Fruit fly (Drosophila melanogaster) whole organism, embryonic: ENCODE results near the gene CG2681.
A peak's percentile ranks its signal among the peaks of the same experiment; 100 is the strongest.

Experiments
- Antp ChIP-seq: fragments of 200-800 bp; sonication (Bioruptor generic); optimal IDR thresholded peaks from 3 replicates; lab custom pipeline; 2016; ENCODE audit warnings: missing biosample characterization, missing genetic modification characterization
- B-H2 ChIP-seq: fragments of 200-800 bp; sonication (Bioruptor generic); optimal IDR thresholded peaks from 2 replicates; lab custom pipeline; 2018; ENCODE audit warnings: missing biosample characterization, mild to moderate bottlenecking, missing genetic modification characterization
- Bgb ChIP-seq: fragments of 200-800 bp; sonication (Bioruptor generic); IDR thresholded peaks from 2 replicates; pipeline ENCODE4 v1.3.6; 2022; ENCODE audit warnings: missing biosample characterization, missing genetic modification characterization; ENCODE audit not compliant: partially characterized antibody
- CG14860 ChIP-seq: fragments of 200-800 bp; sonication (Bioruptor generic); IDR thresholded peaks from 3 replicates; pipeline ENCODE4 v1.3.6; 2022; ENCODE audit warnings: missing biosample characterization, missing genetic modification characterization; ENCODE audit not compliant: partially characterized antibody
- CG15479 ChIP-seq: fragments of 200-800 bp; sonication (Bioruptor generic); optimal IDR thresholded peaks from 3 replicates; lab custom pipeline; 2019; ENCODE audit warnings: missing biosample characterization, mild to moderate bottlenecking, missing genetic modification characterization, moderate library complexity
- CG1603 ChIP-seq: fragments of 200-800 bp; sonication (Bioruptor generic); optimal IDR thresholded peaks from 2 replicates; lab custom pipeline; 2019; ENCODE audit warnings: missing biosample characterization, mild to moderate bottlenecking, missing genetic modification characterization, moderate library complexity
- CG18011 ChIP-seq: fragments of 200-800 bp; sonication (Bioruptor generic); optimal IDR thresholded peaks from 2 replicates; lab custom pipeline; 2017; ENCODE audit warnings: missing biosample characterization, missing genetic modification characterization, mild to moderate bottlenecking, moderate library complexity, missing genotype
- CG2120 ChIP-seq: fragments of 200-800 bp; sonication (Bioruptor generic); optimal IDR thresholded peaks from 3 replicates; lab custom pipeline; 2016; ENCODE audit warnings: missing biosample characterization, missing genetic modification characterization
- CG3847 ChIP-seq: fragments of 200-800 bp; sonication (Bioruptor generic); IDR thresholded peaks from 2 replicates; pipeline ENCODE4 v1.3.6; 2022; ENCODE audit warnings: missing biosample characterization, missing genetic modification characterization
- CG4424 ChIP-seq: fragments of 200-800 bp; sonication (Bioruptor generic); optimal IDR thresholded peaks from 3 replicates; lab custom pipeline; 2016; ENCODE audit warnings: missing biosample characterization, missing genetic modification characterization
- CG4730 ChIP-seq: fragments of 200-800 bp; sonication (Bioruptor generic); IDR thresholded peaks from 2 replicates; pipeline ENCODE4 v1.3.6; 2022; ENCODE audit warnings: missing biosample characterization, missing genetic modification characterization
- CG6689 ChIP-seq: fragments of 200-800 bp; sonication (Bioruptor generic); IDR thresholded peaks from 2 replicates; pipeline ENCODE4 v1.3.6; 2022; ENCODE audit warnings: missing biosample characterization, missing genetic modification characterization
- CG7928 ChIP-seq: fragments of 200-800 bp; sonication (Bioruptor generic); optimal IDR thresholded peaks from 2 replicates; lab custom pipeline; 2017; ENCODE audit warnings: missing biosample characterization, mild to moderate bottlenecking, missing genetic modification characterization
- CG7963 ChIP-seq: fragments of 200-800 bp; sonication (Bioruptor generic); IDR thresholded peaks from 3 replicates; pipeline ENCODE4 v1.3.6; 2022; ENCODE audit warnings: missing biosample characterization, missing genetic modification characterization; ENCODE audit not compliant: partially characterized antibody
- CG8089 ChIP-seq: fragments of 200-800 bp; sonication (Bioruptor generic); optimal IDR thresholded peaks from 3 replicates; lab custom pipeline; 2016; ENCODE audit warnings: missing biosample characterization, missing genetic modification characterization
- CG8944 ChIP-seq: fragments of 200-800 bp; sonication (Bioruptor generic); optimal IDR thresholded peaks from 3 replicates; lab custom pipeline; 2016; ENCODE audit warnings: missing biosample characterization, missing genetic modification characterization
- Dll ChIP-seq: fragments of 200-800 bp; sonication (Bioruptor generic); IDR thresholded peaks from 4 replicates; pipeline ENCODE4 v1.3.6; 2022; ENCODE audit warnings: missing biosample characterization, missing genetic modification characterization; ENCODE audit not compliant: partially characterized antibody
- HLH4C ChIP-seq: fragments of 200-800 bp; sonication (Bioruptor generic); IDR thresholded peaks from 3 replicates; pipeline ENCODE4 v1.3.6; 2022; ENCODE audit warnings: missing biosample characterization, missing genetic modification characterization; ENCODE audit not compliant: partially characterized antibody
- Lpt ChIP-seq: fragments of >200 bp; optimal IDR thresholded peaks from 2 replicates; lab custom pipeline; 2018; ENCODE audit warnings: missing biosample characterization, missing genetic modification characterization
- MESR4 ChIP-seq: fragments of 200-800 bp; sonication (Bioruptor generic); optimal IDR thresholded peaks from 2 replicates; lab custom pipeline; 2018; ENCODE audit warnings: missing biosample characterization, mild to moderate bottlenecking, missing genetic modification characterization, moderate library complexity
- Med ChIP-seq: fragments of 200-800 bp; sonication (Bioruptor generic); peaks from one replicate; lab custom pipeline; 2016; ENCODE audit warnings: missing biosample characterization, missing genetic modification characterization, mild to moderate bottlenecking, inconsistent platforms, moderate library complexity
- NC2β ChIP-seq: fragments of 200-800 bp; sonication (Bioruptor generic); optimal IDR thresholded peaks from 2 replicates; lab custom pipeline; 2016; ENCODE audit warnings: missing biosample characterization, missing genetic modification characterization
- Opbp ChIP-seq: fragments of 200-800 bp; sonication (Bioruptor generic); IDR thresholded peaks from 3 replicates; pipeline ENCODE4 v1.3.6; 2022; ENCODE audit warnings: missing biosample characterization, missing genetic modification characterization; ENCODE audit not compliant: partially characterized antibody
- Rx ChIP-seq: fragments of 200-800 bp; sonication (Bioruptor generic); IDR thresholded peaks from 2 replicates; pipeline ENCODE4 v1.3.6; 2022; ENCODE audit warnings: missing biosample characterization, missing genetic modification characterization
- Scr ChIP-seq: fragments of 200-800 bp; sonication (Bioruptor generic); IDR thresholded peaks from 2 replicates; pipeline ENCODE4 v1.3.6; 2022; ENCODE audit warnings: missing biosample characterization, missing genetic modification characterization; ENCODE audit not compliant: partially characterized antibody
- Sox100B ChIP-seq: fragments of 200-800 bp; sonication (Bioruptor generic); optimal IDR thresholded peaks from 3 replicates; lab custom pipeline; 2018; ENCODE audit warnings: missing biosample characterization, mild to moderate bottlenecking, missing genetic modification characterization
- Trl ChIP-seq, 3 experiments: fragments of >200 bp in 2 of 3; fragments of 200-800 bp in 1 of 3; sonication (Bioruptor generic) in 1 of 3; optimal IDR thresholded peaks; 2 replicates in 1 of 3; 3 replicates in 2 of 3; lab custom pipeline; 2016 to 2017; ENCODE audit warnings: missing biosample characterization in 1 of 3, missing genetic modification characterization in 1 of 3
- Usf ChIP-seq: fragments of 200-800 bp; sonication (Bioruptor generic); optimal IDR thresholded peaks from 2 replicates; lab custom pipeline; 2017; ENCODE audit warnings: missing genotype, missing biosample characterization, missing genetic modification characterization
- YL-1 ChIP-seq: fragments of 200-800 bp; sonication (Bioruptor generic); optimal IDR thresholded peaks from 3 replicates; lab custom pipeline; 2017; ENCODE audit warnings: missing biosample characterization, mild to moderate bottlenecking, missing genetic modification characterization
- ac ChIP-seq: fragments of 200-800 bp; sonication (Bioruptor generic); optimal IDR thresholded peaks from 3 replicates; lab custom pipeline; 2017; ENCODE audit warnings: missing biosample characterization, mild to moderate bottlenecking, missing genetic modification characterization
- ato ChIP-seq: fragments of 200-800 bp; sonication (Bioruptor generic); IDR thresholded peaks from 2 replicates; pipeline ENCODE4 v1.3.6; 2022; ENCODE audit warnings: missing biosample characterization, missing genetic modification characterization; ENCODE audit not compliant: partially characterized antibody
- cas ChIP-seq: fragments of 200-800 bp; sonication (Bioruptor generic); IDR thresholded peaks from 2 replicates; pipeline ENCODE4 v1.3.6; 2022; ENCODE audit warnings: missing biosample characterization, missing genetic modification characterization
- chm ChIP-seq: fragments of 200-800 bp; sonication (Bioruptor generic); IDR thresholded peaks from 2 replicates; pipeline ENCODE4 v1.3.6; 2022; ENCODE audit warnings: missing biosample characterization, missing genetic modification characterization
- dm ChIP-seq: fragments of 200-800 bp; sonication (Bioruptor generic); optimal IDR thresholded peaks from 3 replicates; lab custom pipeline; 2016; ENCODE audit warnings: missing biosample characterization, missing genetic modification characterization
- fd3F ChIP-seq: fragments of 200-800 bp; sonication (Bioruptor generic); optimal IDR thresholded peaks from 2 replicates; lab custom pipeline; 2018; ENCODE audit warnings: missing biosample characterization, mild to moderate bottlenecking, missing genetic modification characterization, moderate library complexity
- gro ChIP-seq: fragments of 200-800 bp; sonication (Bioruptor generic); optimal IDR thresholded peaks from 2 replicates; lab custom pipeline; 2016; ENCODE audit warnings: missing biosample characterization, missing genetic modification characterization
- ind ChIP-seq: fragments of 200-800 bp; sonication (Bioruptor generic); optimal IDR thresholded peaks from 3 replicates; lab custom pipeline; 2016; ENCODE audit warnings: missing biosample characterization, missing genetic modification characterization
- klu ChIP-seq: fragments of 200-800 bp; sonication (Bioruptor generic); IDR thresholded peaks from 2 replicates; pipeline ENCODE4 v1.3.6; 2022; ENCODE audit warnings: missing biosample characterization, missing genetic modification characterization
- knrl ChIP-seq: fragments of 200-800 bp; sonication (Bioruptor generic); IDR thresholded peaks from 3 replicates; pipeline ENCODE4 v1.3.6; 2022; ENCODE audit warnings: missing biosample characterization, missing genetic modification characterization; ENCODE audit not compliant: partially characterized antibody
- lilli ChIP-seq: fragments of 200-800 bp; sonication (Bioruptor generic); optimal IDR thresholded peaks from 3 replicates; lab custom pipeline; 2016; ENCODE audit warnings: missing biosample characterization, missing genetic modification characterization
- otp ChIP-seq: fragments of 200-800 bp; sonication (Bioruptor generic); IDR thresholded peaks from 3 replicates; pipeline ENCODE4, ENCODE4 v1.3.6; 2022; ENCODE audit warnings: missing biosample characterization, missing genetic modification characterization
- p53 ChIP-seq: fragments of 200-800 bp; sonication (Bioruptor generic); optimal IDR thresholded peaks from 2 replicates; lab custom pipeline; 2016; ENCODE audit warnings: missing biosample characterization, missing genetic modification characterization
- phol ChIP-seq: fragments of 200-800 bp; sonication (Bioruptor generic); optimal IDR thresholded peaks from 3 replicates; lab custom pipeline; 2018; ENCODE audit warnings: missing biosample characterization, mild to moderate bottlenecking, missing genetic modification characterization, moderate library complexity
- row ChIP-seq: fragments of 200-800 bp; sonication (Bioruptor generic); IDR thresholded peaks from 3 replicates; pipeline ENCODE4 v1.3.6; 2022; ENCODE audit warnings: missing biosample characterization, missing genetic modification characterization
- slbo ChIP-seq: fragments of 200-800 bp; sonication (Bioruptor generic); IDR thresholded peaks from 2 replicates; pipeline ENCODE4 v1.3.6; 2022; ENCODE audit warnings: missing biosample characterization, missing genetic modification characterization
- sna ChIP-seq: fragments of 200-800 bp; sonication (Bioruptor generic); IDR thresholded peaks from 2 replicates; pipeline ENCODE4 v1.3.6; 2022; ENCODE audit warnings: missing biosample characterization, missing genetic modification characterization; ENCODE audit not compliant: partially characterized antibody
- ssp ChIP-seq: fragments of 200-800 bp; sonication (Bioruptor generic); IDR thresholded peaks from 2 replicates; pipeline ENCODE4 v1.3.6; 2022; ENCODE audit warnings: missing biosample characterization, missing genetic modification characterization
- trem ChIP-seq: fragments of 200-800 bp; optimal IDR thresholded peaks from 3 replicates; lab custom pipeline; 2019; ENCODE audit warnings: missing biosample characterization, mild to moderate bottlenecking, missing genetic modification characterization, moderate library complexity
- vnd ChIP-seq: fragments of 200-800 bp; sonication (Bioruptor generic); IDR thresholded peaks from 3 replicates; pipeline ENCODE4 v1.3.6; 2022; ENCODE audit warnings: missing biosample characterization, missing genetic modification characterization; ENCODE audit not compliant: partially characterized antibody

CG2681 gene

DNA sequence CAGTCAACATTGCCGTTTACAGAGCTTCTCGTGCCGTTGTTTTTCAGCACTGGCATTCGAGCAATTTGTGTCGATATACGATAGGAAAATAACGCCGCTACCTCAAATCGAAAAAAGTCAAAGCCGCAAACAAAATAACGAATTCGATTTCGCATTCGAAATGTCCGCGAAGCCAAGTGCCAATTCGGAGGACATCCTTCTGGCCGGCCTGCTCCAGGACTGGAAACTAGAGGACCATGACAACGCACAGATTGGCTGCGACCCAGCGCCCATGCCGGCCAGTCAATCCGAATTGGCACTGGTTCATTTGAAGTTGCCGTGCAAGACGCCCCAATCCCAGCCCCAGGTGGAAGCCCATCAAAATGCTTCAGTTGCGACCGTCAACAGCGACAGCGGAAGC, 6.2 kb downstream of the CG2681 start (continued):
- no peak for TF ChIP-seq Rx (GFP tag; lab: Robert Waterston, UW)
- TF ChIP-seq CG4730 (GFP tag; lab: Robert Waterston, UW), result no peak
- no peak for TF ChIP-seq cas (GFP tag; lab: Robert Waterston, UW)
- peak; percentile 52 for TF ChIP-seq CG3847 (GFP tag; lab: Robert Waterston, UW)
- TF ChIP-seq fd3F (GFP tag; lab: Kevin White, UChicago), result no peak
- TF ChIP-seq CG1603 (tag; lab: Kevin White, UChicago), result peak; percentile 2
- TF ChIP-seq knrl, result peak; percentile 64
- no peak for TF ChIP-seq klu (GFP tag; lab: Robert Waterston, UW)
- no peak for TF ChIP-seq CG8089 (GFP tag; lab: Kevin White, UChicago)
- TF ChIP-seq sna (GFP tag; lab: Robert Waterston, UW), result peak; percentile 46; the same call in 1 of the 2 replicates
- TF ChIP-seq YL-1, result no peak
- 0 out of 3 replicates have a peak, but pooled peaks have one; percentile 11 for TF ChIP-seq vnd
- no peak for TF ChIP-seq gro (GFP tag; lab: Kevin White, UChicago)
- 0 out of 2 replicates have a peak, but pooled peaks have one; percentile 8 for TF ChIP-seq ssp
- peak; percentile 24 for TF ChIP-seq dm (GFP tag; lab: Kevin White, UChicago)
- TF ChIP-seq p53 (GFP tag; lab: Kevin White, UChicago), result no peak
- TF ChIP-seq phol (tag; lab: Kevin White, UChicago), result peak; percentile 31
- TF ChIP-seq Usf (GFP tag; lab: Kevin White, UChicago), result no peak
- no peak for TF ChIP-seq CG7928 (GFP tag; lab: Kevin White, UChicago)
- TF ChIP-seq CG4424 (GFP tag; lab: Kevin White, UChicago), result no peak
- TF ChIP-seq, all 482 proteins: peak for 54

DNA sequence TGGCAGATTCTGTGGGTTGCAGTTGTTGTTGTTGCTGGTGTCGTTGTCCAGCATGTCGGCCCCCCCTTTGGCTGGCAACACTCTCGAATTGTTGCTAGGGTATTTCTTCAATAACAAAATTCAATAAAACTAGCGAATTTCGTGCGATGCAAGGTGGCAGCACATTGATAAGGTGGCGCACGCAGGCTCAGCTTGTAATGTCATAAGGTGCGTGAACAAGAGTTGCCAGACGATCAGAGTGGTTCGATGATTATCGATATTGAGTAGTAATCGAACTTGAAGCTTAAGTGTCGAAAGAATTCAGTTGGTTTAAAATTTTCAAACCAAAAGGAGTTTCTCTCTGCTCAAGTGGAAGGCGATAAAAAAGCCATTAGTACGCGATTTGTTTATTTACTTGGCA, 11.6 kb downstream of the CG2681 start, which contains the start of gene CG2701:
Gene CG2701 (minus strand): TSS at position 206 of the 400 bp plus-strand sequence.
- no peak for TF ChIP-seq Lpt
- TF ChIP-seq trem (tag; lab: Kevin White, UChicago), result peak; percentile 56
- peak; percentile 21 for TF ChIP-seq ind (GFP tag; lab: Kevin White, UChicago)
- TF ChIP-seq slbo (GFP tag; lab: Robert Waterston, UW), result peak; percentile 53; the same call in 1 of the 2 replicates
- TF ChIP-seq fd3F (GFP tag; lab: Kevin White, UChicago), result no peak
- no peak for TF ChIP-seq otp
- TF ChIP-seq NC2β (GFP tag; lab: Kevin White, UChicago), result no peak
- no peak for TF ChIP-seq ac (GFP tag; lab: Kevin White, UChicago)
- TF ChIP-seq CG15479 (GFP tag; lab: Kevin White, UChicago), result no peak
- TF ChIP-seq lilli (GFP tag; lab: Kevin White, UChicago), result peak; percentile 30
- peak; percentile 74; the same call in 2 of the 3 replicates for TF ChIP-seq Opbp (GFP tag; lab: Robert Waterston, UW)
- peak; percentile 59; the same call in 2 of the 3 replicates for TF ChIP-seq CG7963 (GFP tag; lab: Robert Waterston, UW)
- no peak for TF ChIP-seq Trl (optimal IDR thresholded peaks at IDR 0.05; lab: Kevin White, UChicago)
- peak; percentile 0 for TF ChIP-seq Trl (GFP tag; optimal IDR thresholded peaks at IDR 0.05; lab: Kevin White, UChicago)
- TF ChIP-seq Sox100B (GFP tag; lab: Kevin White, UChicago), result no peak
- peak; percentile 43 for TF ChIP-seq CG2120 (GFP tag; lab: Kevin White, UChicago)
- peak; percentile 72 for TF ChIP-seq HLH4C (GFP tag; lab: Robert Waterston, UW)
- peak; percentile 44 for TF ChIP-seq Antp (GFP tag; lab: Kevin White, UChicago)
- peak; percentile 61; the same call in 1 of the 2 replicates for TF ChIP-seq ato
- TF ChIP-seq Bgb (GFP tag; lab: Robert Waterston, UW), result peak; percentile 86
- TF ChIP-seq CG18011 (GFP tag; lab: Kevin White, UChicago), result no peak
- TF ChIP-seq CG6689 (GFP tag; lab: Robert Waterston, UW), result peak; percentile 99
- TF ChIP-seq Scr, result peak; percentile 63
- peak; percentile 65 for TF ChIP-seq row (GFP tag; lab: Robert Waterston, UW)
- peak; percentile 64 for TF ChIP-seq CG14860 (GFP tag; lab: Robert Waterston, UW)
- TF ChIP-seq B-H2, result no peak
- TF ChIP-seq CG8944, result peak; percentile 24
- TF ChIP-seq MESR4 (GFP tag; lab: Kevin White, UChicago), result peak; percentile 87
- peak; percentile 71 for TF ChIP-seq Dll (GFP tag; lab: Robert Waterston, UW)
- TF ChIP-seq chm (GFP tag; lab: Robert Waterston, UW), result no peak
- peak; percentile 88 for TF ChIP-seq Med (GFP tag; lab: Kevin White, UChicago)
